Worm (Caenorhabditis elegans) whole organism, L4 larva: ENCODE results near the gene rpb-2.

Source experiments
- madf-5 ChIP-seq, 2 experiments: fragments of 200-800 bp; sonication (Bioruptor generic); IDR thresholded peaks; 2 replicates each; pipeline ENCODE4 v1.3.6; 2022; ENCODE audit warnings: missing compliant biosample characterization in 2 of 2, missing genetic modification characterization in 2 of 2
- tag-97 ChIP-seq: fragments of 200-800 bp; sonication (Bioruptor generic); IDR thresholded peaks from 2 replicates; pipeline ENCODE4 v1.3.6; 2022; ENCODE audit warnings: missing genetic modification characterization, missing compliant biosample characterization
- ztf-11 ChIP-seq: fragments of 150-350 bp; optimal IDR thresholded peaks from 2 replicates; lab custom pipeline; 2014; ENCODE audit warnings: missing biosample characterization, missing genetic modification characterization

DNA sequence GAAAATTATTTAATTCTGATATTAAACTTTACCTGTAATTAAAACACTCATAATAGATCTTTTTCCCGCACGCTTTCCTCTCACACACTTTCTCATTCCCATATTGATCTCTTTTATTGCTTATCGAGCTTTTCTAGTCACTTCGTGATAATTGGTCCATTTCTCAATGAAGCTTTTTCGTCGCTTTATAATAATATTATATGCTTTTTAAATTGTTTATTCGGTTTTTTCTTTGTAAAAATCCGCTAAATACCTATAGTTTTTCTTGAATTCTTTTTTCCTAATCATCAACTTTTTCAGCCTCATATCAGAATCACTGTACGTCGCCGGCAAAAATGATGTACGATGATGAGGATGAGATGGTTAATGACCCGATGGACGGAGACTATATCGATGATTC is at the start of gene rpb-2:
- TF ChIP-seq tag-97, result no peak
- no peak for TF ChIP-seq ztf-11
- no peak for TF ChIP-seq madf-5 (GFP tag; IDR thresholded peaks at IDR 0.05; lab: Robert Waterston, UW)
